Fruit fly (Drosophila melanogaster) whole organism, embryonic: ENCODE data around the gene CG8142.

Experiments
- Asciz ChIP-seq: fragments of 200-800 bp; sonication (Bioruptor generic); optimal IDR thresholded peaks from 2 replicates; lab custom pipeline; 2017; ENCODE audit warnings: missing biosample characterization, mild to moderate bottlenecking, missing genetic modification characterization, missing genetic modification reagents
- C15 ChIP-seq: fragments of 200-800 bp; sonication (Bioruptor generic); IDR thresholded peaks from 3 replicates; pipeline ENCODE4 v1.3.6; 2022; ENCODE audit warnings: missing biosample characterization, missing genetic modification characterization
- CG10209 ChIP-seq: fragments of 200-800 bp; sonication (Bioruptor generic); optimal IDR thresholded peaks from 3 replicates; lab custom pipeline; 2017; ENCODE audit warnings: missing biosample characterization, mild to moderate bottlenecking, missing genetic modification characterization, missing genetic modification reagents
- CG10543 ChIP-seq: fragments of 200-800 bp; sonication (Bioruptor generic); optimal IDR thresholded peaks from 3 replicates; lab custom pipeline; 2017; ENCODE audit warnings: missing biosample characterization, mild to moderate bottlenecking, missing genetic modification characterization, moderate library complexity
- CG11456 ChIP-seq: fragments of 200-800 bp; sonication (Bioruptor generic); IDR thresholded peaks from 3 replicates; pipeline ENCODE4 v1.3.6; 2022; ENCODE audit warnings: missing biosample characterization, missing genetic modification characterization
- CG12155 ChIP-seq: fragments of 200-800 bp; sonication (Bioruptor generic); optimal IDR thresholded peaks from 3 replicates; lab custom pipeline; 2016; ENCODE audit warnings: missing biosample characterization, missing genetic modification characterization
- CG12942 ChIP-seq: fragments of 200-800 bp; sonication (Bioruptor generic); optimal IDR thresholded peaks from 3 replicates; lab custom pipeline; 2016; ENCODE audit warnings: missing biosample characterization, missing genetic modification characterization
- CG13123 ChIP-seq: fragments of 200-800 bp; sonication (Bioruptor generic); optimal IDR thresholded peaks from 2 replicates; lab custom pipeline; 2016; ENCODE audit warnings: missing biosample characterization, missing genetic modification characterization
- CG15479 ChIP-seq: fragments of 200-800 bp; sonication (Bioruptor generic); optimal IDR thresholded peaks from 3 replicates; lab custom pipeline; 2019; ENCODE audit warnings: missing biosample characterization, mild to moderate bottlenecking, missing genetic modification characterization, moderate library complexity
- CG1603 ChIP-seq: fragments of 200-800 bp; sonication (Bioruptor generic); optimal IDR thresholded peaks from 2 replicates; lab custom pipeline; 2019; ENCODE audit warnings: missing biosample characterization, mild to moderate bottlenecking, missing genetic modification characterization, moderate library complexity
- CG17912 ChIP-seq: fragments of 200-800 bp; sonication (Bioruptor generic); optimal IDR thresholded peaks from 2 replicates; lab custom pipeline; 2018; ENCODE audit warnings: missing biosample characterization, mild to moderate bottlenecking, missing genetic modification characterization
- CG2120 ChIP-seq: fragments of 200-800 bp; sonication (Bioruptor generic); optimal IDR thresholded peaks from 3 replicates; lab custom pipeline; 2016; ENCODE audit warnings: missing biosample characterization, missing genetic modification characterization
- CG2202 ChIP-seq: fragments of 200-800 bp; sonication (Bioruptor generic); optimal IDR thresholded peaks from 2 replicates; lab custom pipeline; 2018; ENCODE audit warnings: missing biosample characterization, mild to moderate bottlenecking, missing genetic modification characterization
- CG32532 ChIP-seq: fragments of 200-800 bp; sonication (Bioruptor generic); IDR thresholded peaks from 2 replicates; pipeline ENCODE4 v1.3.6; 2022; ENCODE audit warnings: missing biosample characterization, missing genetic modification characterization
- CG3847 ChIP-seq: fragments of 200-800 bp; sonication (Bioruptor generic); IDR thresholded peaks from 2 replicates; pipeline ENCODE4 v1.3.6; 2022; ENCODE audit warnings: missing biosample characterization, missing genetic modification characterization
- CG4854 ChIP-seq: fragments of 200-800 bp; sonication (Bioruptor generic); optimal IDR thresholded peaks from 2 replicates; lab custom pipeline; 2016; ENCODE audit warnings: missing biosample characterization, missing genetic modification characterization, inconsistent platforms
- CG8924 ChIP-seq: fragments of 200-800 bp; optimal IDR thresholded peaks from 3 replicates; lab custom pipeline; 2019; ENCODE audit warnings: missing biosample characterization, mild to moderate bottlenecking, missing genetic modification characterization, moderate library complexity
- CG9727 ChIP-seq: fragments of 200-800 bp; sonication (Bioruptor generic); optimal IDR thresholded peaks from 3 replicates; lab custom pipeline; 2017; ENCODE audit warnings: missing biosample characterization, mild to moderate bottlenecking, missing genetic modification characterization
- CTCF ChIP-seq: fragments of 200-800 bp; sonication (Bioruptor generic); optimal IDR thresholded peaks from 2 replicates; lab custom pipeline; 2017; ENCODE audit warnings: missing biosample characterization, mild to moderate bottlenecking, missing genetic modification characterization, moderate library complexity
- Doc3 ChIP-seq: fragments of 200-800 bp; sonication (Bioruptor generic); IDR thresholded peaks from 3 replicates; pipeline ENCODE4 v1.3.6; 2022; ENCODE audit warnings: missing biosample characterization, missing genetic modification characterization; ENCODE audit not compliant: partially characterized antibody
- Elba2 ChIP-seq: fragments of 200-800 bp; sonication (Bioruptor generic); optimal IDR thresholded peaks from 3 replicates; lab custom pipeline; 2016; ENCODE audit warnings: missing biosample characterization, missing genetic modification characterization
- Ets97D ChIP-seq: fragments of 200-800 bp; sonication (Bioruptor generic); optimal IDR thresholded peaks from 3 replicates; lab custom pipeline; 2016; ENCODE audit warnings: missing biosample characterization, missing genetic modification characterization
- Fer1 ChIP-seq: fragments of 200-800 bp; sonication (Bioruptor generic); optimal IDR thresholded peaks from 2 replicates; lab custom pipeline; 2017; ENCODE audit warnings: missing biosample characterization, mild to moderate bottlenecking, missing genetic modification characterization
- GATAe ChIP-seq: fragments of 200-800 bp; sonication (Bioruptor generic); conservative IDR thresholded peaks from 2 replicates; pipeline ENCODE4 v1.3.6; 2022; ENCODE audit warnings: missing biosample characterization, missing genetic modification characterization
- HLH3B ChIP-seq: fragments of 200-800 bp; sonication (Bioruptor generic); IDR thresholded peaks from 2 replicates; pipeline ENCODE4 v1.3.6; 2022; ENCODE audit warnings: missing biosample characterization, missing genetic modification characterization
- HLH4C ChIP-seq: fragments of 200-800 bp; sonication (Bioruptor generic); IDR thresholded peaks from 3 replicates; pipeline ENCODE4 v1.3.6; 2022; ENCODE audit warnings: missing biosample characterization, missing genetic modification characterization; ENCODE audit not compliant: partially characterized antibody
- MTF-1 ChIP-seq: fragments of 200-800 bp; sonication (Bioruptor generic); optimal IDR thresholded peaks from 2 replicates; lab custom pipeline; 2018; ENCODE audit warnings: missing biosample characterization, mild to moderate bottlenecking, missing genetic modification characterization, borderline replicate concordance
- NK7.1 ChIP-seq: fragments of 200-800 bp; sonication (Bioruptor generic); optimal IDR thresholded peaks from 3 replicates; lab custom pipeline; 2016; ENCODE audit warnings: missing biosample characterization, missing genetic modification characterization
- Opbp ChIP-seq: fragments of 200-800 bp; sonication (Bioruptor generic); IDR thresholded peaks from 3 replicates; pipeline ENCODE4 v1.3.6; 2022; ENCODE audit warnings: missing biosample characterization, missing genetic modification characterization; ENCODE audit not compliant: partially characterized antibody
- Ravus ChIP-seq: fragments of 200-800 bp; sonication (Bioruptor generic); IDR thresholded peaks from 2 replicates; pipeline ENCODE4 v1.3.6; 2022; ENCODE audit warnings: missing biosample characterization, missing genetic modification characterization
- Six4 ChIP-seq: fragments of 200-800 bp; sonication (Bioruptor generic); optimal IDR thresholded peaks from 2 replicates; lab custom pipeline; 2016; ENCODE audit warnings: missing biosample characterization, missing genetic modification characterization
- Spps ChIP-seq: fragments of 200-800 bp; sonication (Bioruptor generic); optimal IDR thresholded peaks from 2 replicates; lab custom pipeline; 2018; ENCODE audit warnings: missing biosample characterization, mild to moderate bottlenecking, missing genetic modification characterization
- TFAM ChIP-seq: fragments of 200-800 bp; sonication (Bioruptor generic); optimal IDR thresholded peaks from 2 replicates; lab custom pipeline; 2017; ENCODE audit warnings: missing biosample characterization, missing genetic modification characterization, inconsistent platforms
- en ChIP-seq: fragments of 200-800 bp; sonication (Bioruptor generic); optimal IDR thresholded peaks from 2 replicates; lab custom pipeline; 2016; ENCODE audit warnings: missing biosample characterization, missing genetic modification characterization
- ewg ChIP-seq: fragments of 200-800 bp; sonication (Bioruptor generic); optimal IDR thresholded peaks from 3 replicates; lab custom pipeline; 2017; ENCODE audit warnings: mild to moderate bottlenecking, missing biosample characterization, missing genetic modification reagents, missing genetic modification characterization
- grn ChIP-seq: fragments of 200-800 bp; sonication (Bioruptor generic); optimal IDR thresholded peaks from 3 replicates; lab custom pipeline; 2017; ENCODE audit warnings: missing biosample characterization, missing genetic modification characterization
- ham ChIP-seq: fragments of 200-800 bp; sonication (Bioruptor generic); IDR thresholded peaks from 2 replicates; pipeline ENCODE4 v1.3.6; 2022; ENCODE audit warnings: missing biosample characterization, missing genetic modification characterization
- hkb ChIP-seq, 2 experiments: fragments of 200-800 bp in 1 of 2; fragments of >200 bp in 1 of 2; sonication (Bioruptor generic) in 1 of 2; IDR thresholded peaks in 1 of 2; optimal IDR thresholded peaks in 1 of 2; 2 replicates each; pipeline versions ENCODE4 v1.3.6 to Lab custom; 2017 to 2022; ENCODE audit warnings: missing biosample characterization in 1 of 2, missing genetic modification characterization in 1 of 2
- hth ChIP-seq: fragments of >200 bp; optimal IDR thresholded peaks from 2 replicates; lab custom pipeline; 2017; ENCODE audit warnings: inconsistent platforms
- ind ChIP-seq: fragments of 200-800 bp; sonication (Bioruptor generic); optimal IDR thresholded peaks from 3 replicates; lab custom pipeline; 2016; ENCODE audit warnings: missing biosample characterization, missing genetic modification characterization
- jing ChIP-seq: fragments of 200-800 bp; sonication (Bioruptor generic); optimal IDR thresholded peaks from 2 replicates; lab custom pipeline; 2018; ENCODE audit warnings: missing biosample characterization, mild to moderate bottlenecking, missing genetic modification characterization
- lab ChIP-seq: fragments of 200-800 bp; sonication (Bioruptor generic); optimal IDR thresholded peaks from 3 replicates; lab custom pipeline; 2017; ENCODE audit warnings: missing biosample characterization, missing genetic modification characterization, mild to moderate bottlenecking, moderate library complexity, missing genetic modification reagents
- pita ChIP-seq: fragments of 200-800 bp; sonication (Bioruptor generic); optimal IDR thresholded peaks from 2 replicates; lab custom pipeline; 2017; ENCODE audit warnings: missing biosample characterization, mild to moderate bottlenecking, missing genetic modification characterization
- pnt ChIP-seq: fragments of 200-800 bp; sonication (Bioruptor generic); optimal IDR thresholded peaks from 3 replicates; lab custom pipeline; 2016; ENCODE audit warnings: missing biosample characterization, missing genetic modification characterization
- run ChIP-seq: fragments of 200-800 bp; sonication (Bioruptor generic); optimal IDR thresholded peaks from 3 replicates; lab custom pipeline; 2018; ENCODE audit warnings: missing biosample characterization, mild to moderate bottlenecking, missing genetic modification characterization
- sens-2 ChIP-seq: fragments of 200-800 bp; sonication (Bioruptor generic); IDR thresholded peaks from 2 replicates; pipeline ENCODE4 v1.3.6; 2022; ENCODE audit warnings: missing biosample characterization, missing genetic modification characterization
- tin ChIP-seq: fragments of 200-800 bp; sonication (Bioruptor generic); optimal IDR thresholded peaks from 3 replicates; lab custom pipeline; 2016; ENCODE audit warnings: missing biosample characterization, missing genetic modification characterization
- tna ChIP-seq: fragments of 200-800 bp; sonication (Bioruptor generic); IDR thresholded peaks from 2 replicates; pipeline ENCODE4 v1.3.6; 2022; ENCODE audit warnings: missing biosample characterization, missing genetic modification characterization; ENCODE audit not compliant: partially characterized antibody
- twi ChIP-seq: fragments of 200-800 bp; optimal IDR thresholded peaks from 2 replicates; lab custom pipeline; 2019; ENCODE audit warnings: missing biosample characterization, mild to moderate bottlenecking, missing genetic modification characterization, moderate library complexity

The CG8142 gene

DNA sequence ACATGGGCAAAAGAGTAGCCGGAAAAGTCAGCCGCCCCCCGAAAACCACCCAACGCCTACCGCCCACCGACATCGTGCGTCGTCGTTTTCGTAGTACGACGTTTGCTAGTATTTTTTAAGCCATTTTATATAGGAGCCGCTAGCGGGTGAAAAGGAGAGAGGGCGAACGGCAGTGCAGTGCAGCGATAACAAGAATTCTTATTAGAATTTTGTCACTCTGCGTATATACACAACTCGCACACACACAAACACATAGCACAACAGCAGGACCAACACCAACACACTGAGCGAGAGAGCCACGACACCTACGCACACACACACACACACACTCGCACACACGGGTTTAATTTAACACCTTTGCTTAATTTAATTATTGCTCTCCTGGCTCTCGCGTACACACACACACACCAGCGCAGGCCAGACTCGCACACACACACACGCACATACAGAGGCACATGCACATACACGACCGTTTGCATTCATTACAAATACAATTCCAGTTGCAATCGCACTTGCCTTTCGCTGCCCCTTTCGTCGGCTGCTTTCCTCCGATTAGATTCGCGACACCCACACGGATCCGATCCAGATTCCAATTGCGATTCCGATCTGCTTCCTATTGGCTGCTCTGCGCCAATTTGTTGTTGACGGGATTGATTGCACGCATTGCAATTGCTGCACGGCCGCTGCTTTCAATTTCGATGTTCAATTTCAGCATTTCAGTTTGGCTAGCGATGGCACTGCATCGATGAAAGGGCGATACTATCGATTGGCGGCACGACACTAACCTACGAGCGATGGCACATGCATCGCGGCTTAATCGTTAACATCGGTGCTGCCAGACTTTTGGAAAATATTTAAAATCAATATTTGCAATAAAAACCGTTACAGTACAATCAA lies 17.4 kb downstream of the CG8142 start, which contains the start of gene Socs16D (continued):
- TF ChIP-seq Six4, result no peak
- TF ChIP-seq CG12155, result peak; percentile 36
- TF ChIP-seq NK7.1 (GFP tag; lab: Kevin White, UChicago), result no peak
- TF ChIP-seq grn (GFP tag; lab: Kevin White, UChicago), result no peak
- no peak for TF ChIP-seq Ravus (GFP tag; lab: Robert Waterston, UW)
- peak; percentile 88 for TF ChIP-seq Ets97D (GFP tag; lab: Kevin White, UChicago)
- TF ChIP-seq CG15479 (GFP tag; lab: Kevin White, UChicago), result peak; percentile 96
- TF ChIP-seq en (GFP tag; lab: Kevin White, UChicago), result no peak
- peak; percentile 5 for TF ChIP-seq CTCF (GFP tag; lab: Kevin White, UChicago)
- peak; percentile 8 for TF ChIP-seq CG12942 (GFP tag; lab: Kevin White, UChicago)
- 0 out of 2 replicates have a peak, but pooled peaks have one; percentile 5 for TF ChIP-seq HLH3B
- peak; percentile 89 for TF ChIP-seq CG3847 (GFP tag; lab: Robert Waterston, UW)
- peak; percentile 59; the same call in 1 of the 3 replicates for TF ChIP-seq CG11456 (GFP tag; lab: Robert Waterston, UW)
- peak; percentile 99 for TF ChIP-seq Elba2 (GFP tag; lab: Kevin White, UChicago)
- peak; percentile 44 for TF ChIP-seq Fer1
- TF ChIP-seq hth, result no peak
- TF ChIP-seq twi (tag; lab: Kevin White, UChicago), result no peak
- TF ChIP-seq tin, result no peak
- peak; percentile 52 for TF ChIP-seq CG2120 (GFP tag; lab: Kevin White, UChicago)
- TF ChIP-seq CG10209, result no peak
- TF ChIP-seq jing (GFP tag; lab: Kevin White, UChicago), result no peak
- TF ChIP-seq CG2202 (tag; lab: Kevin White, UChicago), result no peak
- no peak for TF ChIP-seq TFAM (GFP tag; lab: Kevin White, UChicago)
- peak; percentile 85 for TF ChIP-seq CG1603
- TF ChIP-seq Spps, result no peak
- peak; percentile 99 for TF ChIP-seq Opbp (GFP tag; lab: Robert Waterston, UW)
- TF ChIP-seq CG9727 (GFP tag; lab: Kevin White, UChicago), result peak; percentile 32
- TF ChIP-seq hkb (optimal IDR thresholded peaks at IDR 0.05; lab: Kevin White, UChicago), result no peak
- peak; percentile 17; the same call in 1 of the 2 replicates for TF ChIP-seq hkb (GFP tag; IDR thresholded peaks at IDR 0.05; lab: Robert Waterston, UW)
- no peak for TF ChIP-seq CG4854
- peak; percentile 45; the same call in 1 of the 2 replicates for TF ChIP-seq CG32532
- no peak for TF ChIP-seq CG13123 (GFP tag; lab: Kevin White, UChicago)
- no peak for TF ChIP-seq GATAe (GFP tag; lab: Robert Waterston, UW)
- TF ChIP-seq sens-2 (GFP tag; lab: Robert Waterston, UW), result no peak
- TF ChIP-seq ewg (GFP tag; lab: Kevin White, UChicago), result no peak
- peak; percentile 13 for TF ChIP-seq pita (GFP tag; lab: Kevin White, UChicago)
- peak; percentile 13 for TF ChIP-seq run (tag; lab: Kevin White, UChicago)
- TF ChIP-seq ham (GFP tag; lab: Robert Waterston, UW), result no peak
- TF ChIP-seq Doc3, result peak; percentile 93
- peak; percentile 94 for TF ChIP-seq HLH4C (GFP tag; lab: Robert Waterston, UW)
- peak; percentile 31 for TF ChIP-seq MTF-1 (GFP tag; lab: Kevin White, UChicago)
- TF ChIP-seq lab (GFP tag; lab: Kevin White, UChicago), result peak; percentile 52
- TF ChIP-seq pnt (GFP tag; lab: Kevin White, UChicago), result peak; percentile 12
- TF ChIP-seq Asciz (GFP tag; lab: Kevin White, UChicago), result no peak
- no peak for TF ChIP-seq C15 (GFP tag; lab: Robert Waterston, UW)
- peak; percentile 9 for TF ChIP-seq ind
- no peak for TF ChIP-seq CG17912
- peak; percentile 94 for TF ChIP-seq tna
- peak; percentile 51 for TF ChIP-seq CG8924 (tag; lab: Kevin White, UChicago)
- no peak for TF ChIP-seq CG10543 (GFP tag; lab: Kevin White, UChicago)
